Fruit fly (Drosophila melanogaster) whole organism, embryonic: ENCODE results near the gene Cpr67Fa2.

Source experiments
- Antp ChIP-seq: fragments of 200-800 bp; sonication (Bioruptor generic); optimal IDR thresholded peaks from 3 replicates; lab custom pipeline; 2016; ENCODE audit warnings: missing biosample characterization, missing genetic modification characterization
- Bdp1 ChIP-seq: fragments of 200-800 bp; sonication (Bioruptor generic); optimal IDR thresholded peaks from 3 replicates; lab custom pipeline; 2016; ENCODE audit warnings: missing biosample characterization, missing genetic modification characterization
- CG11695 ChIP-seq: fragments of 200-800 bp; sonication (Bioruptor generic); IDR thresholded peaks from 3 replicates; pipeline ENCODE4 v1.3.6; 2022; ENCODE audit warnings: missing biosample characterization, missing genetic modification characterization
- CG12071 ChIP-seq: fragments of 200-800 bp; sonication (Bioruptor generic); optimal IDR thresholded peaks from 3 replicates; lab custom pipeline; 2018; ENCODE audit warnings: missing biosample characterization, mild to moderate bottlenecking, missing genetic modification characterization
- CG14965 ChIP-seq: fragments of 200-800 bp; sonication (Bioruptor generic); optimal IDR thresholded peaks from 2 replicates; lab custom pipeline; 2016; ENCODE audit warnings: missing biosample characterization, missing genetic modification characterization, borderline replicate concordance
- CG15514 ChIP-seq: fragments of 200-800 bp; sonication (Bioruptor generic); optimal IDR thresholded peaks from 3 replicates; lab custom pipeline; 2017; ENCODE audit warnings: missing biosample characterization, missing genetic modification characterization, mild to moderate bottlenecking, moderate library complexity, missing genetic modification reagents
- CG16779 ChIP-seq: fragments of 200-800 bp; sonication (Bioruptor generic); IDR thresholded peaks from 2 replicates; pipeline ENCODE4 v1.3.6; 2022; ENCODE audit warnings: missing biosample characterization, missing genetic modification characterization
- CG17361 ChIP-seq: fragments of 200-800 bp; sonication (Bioruptor generic); IDR thresholded peaks from 3 replicates; pipeline ENCODE4 v1.3.6; 2022; ENCODE audit warnings: missing biosample characterization, missing genetic modification characterization
- CG17385 ChIP-seq: fragments of 200-800 bp; sonication (Bioruptor generic); optimal IDR thresholded peaks from 3 replicates; lab custom pipeline; 2018; ENCODE audit warnings: missing biosample characterization, mild to moderate bottlenecking, missing genetic modification characterization
- CG17829 ChIP-seq: fragments of 200-800 bp; optimal IDR thresholded peaks from 2 replicates; lab custom pipeline; 2019; ENCODE audit warnings: missing biosample characterization, mild to moderate bottlenecking, missing genetic modification characterization, moderate library complexity
- CG18619 ChIP-seq: fragments of 200-800 bp; sonication (Bioruptor generic); optimal IDR thresholded peaks from 3 replicates; lab custom pipeline; 2017; ENCODE audit warnings: missing biosample characterization, mild to moderate bottlenecking, missing genetic modification characterization
- CG3065 ChIP-seq: fragments of 200-800 bp; sonication (Bioruptor generic); optimal IDR thresholded peaks from 2 replicates; lab custom pipeline; 2016; ENCODE audit warnings: missing biosample characterization, missing genetic modification characterization
- CG31224 ChIP-seq: fragments of 200-800 bp; sonication (Bioruptor generic); IDR thresholded peaks from 2 replicates; pipeline ENCODE4 v1.3.6; 2022; ENCODE audit warnings: missing biosample characterization, missing genetic modification characterization
- CG5245 ChIP-seq: fragments of 200-800 bp; sonication (Bioruptor generic); optimal IDR thresholded peaks from 3 replicates; lab custom pipeline; 2016; ENCODE audit warnings: missing biosample characterization, missing genetic modification characterization
- CG7357 ChIP-seq: fragments of 200-800 bp; sonication (Bioruptor generic); IDR thresholded peaks from 3 replicates; pipeline ENCODE4 v1.3.6; 2022; ENCODE audit warnings: missing biosample characterization, missing genetic modification characterization
- CG7839 ChIP-seq: fragments of 200-800 bp; sonication (Bioruptor generic); optimal IDR thresholded peaks from 3 replicates; lab custom pipeline; 2018; ENCODE audit warnings: missing biosample characterization, mild to moderate bottlenecking, missing genetic modification characterization, moderate library complexity
- CG7928 ChIP-seq: fragments of 200-800 bp; sonication (Bioruptor generic); optimal IDR thresholded peaks from 2 replicates; lab custom pipeline; 2017; ENCODE audit warnings: missing biosample characterization, mild to moderate bottlenecking, missing genetic modification characterization
- CG8388 ChIP-seq: fragments of 200-800 bp; sonication (Bioruptor generic); optimal IDR thresholded peaks from 2 replicates; lab custom pipeline; 2019; ENCODE audit warnings: missing biosample characterization, mild to moderate bottlenecking, missing genetic modification characterization, moderate library complexity
- CHES-1-like ChIP-seq: fragments of 200-800 bp; sonication (Bioruptor generic); optimal IDR thresholded peaks from 2 replicates; lab custom pipeline; 2016; ENCODE audit warnings: missing biosample characterization, missing genetic modification characterization
- CrebB ChIP-seq: fragments of 200-800 bp; sonication (Bioruptor generic); optimal IDR thresholded peaks from 3 replicates; lab custom pipeline; 2018; ENCODE audit warnings: missing biosample characterization, mild to moderate bottlenecking, missing genetic modification characterization
- Gsc ChIP-seq: fragments of 200-800 bp; sonication (Bioruptor generic); IDR thresholded peaks from 2 replicates; pipeline ENCODE4 v1.3.6; 2022; ENCODE audit warnings: missing biosample characterization, missing genetic modification characterization
- HmgD ChIP-seq: fragments of 200-800 bp; sonication (Bioruptor generic); optimal IDR thresholded peaks from 3 replicates; lab custom pipeline; 2016; ENCODE audit warnings: missing biosample characterization, missing genetic modification characterization
- Mrtf ChIP-seq: fragments of 200-800 bp; sonication (Bioruptor generic); IDR thresholded peaks from 3 replicates; pipeline ENCODE4 v1.3.6; 2022; ENCODE audit warnings: missing biosample characterization, missing genetic modification characterization
- NFAT ChIP-seq: fragments of 200-800 bp; sonication (Bioruptor generic); IDR thresholded peaks from 2 replicates; pipeline ENCODE4 v1.3.6; 2022; ENCODE audit warnings: missing biosample characterization, missing genetic modification characterization
- TFAM ChIP-seq: fragments of 200-800 bp; sonication (Bioruptor generic); optimal IDR thresholded peaks from 2 replicates; lab custom pipeline; 2017; ENCODE audit warnings: missing biosample characterization, missing genetic modification characterization, inconsistent platforms
- Taf1 ChIP-seq: fragments of 200-800 bp; sonication (Bioruptor generic); IDR thresholded peaks from 2 replicates; pipeline ENCODE4 v1.3.6; 2022; ENCODE audit warnings: missing biosample characterization, missing genetic modification characterization
- ase ChIP-seq: fragments of 200-800 bp; sonication (Bioruptor generic); IDR thresholded peaks from 3 replicates; pipeline ENCODE4 v1.3.6; 2022; ENCODE audit warnings: missing biosample characterization, missing genetic modification characterization
- az2 ChIP-seq: fragments of 200-800 bp; sonication (Bioruptor generic); optimal IDR thresholded peaks from 3 replicates; lab custom pipeline; 2016; ENCODE audit warnings: missing biosample characterization, missing genetic modification characterization
- bcd ChIP-seq: fragments of 200-800 bp; sonication (Bioruptor generic); optimal IDR thresholded peaks from 2 replicates; lab custom pipeline; 2017; ENCODE audit warnings: missing biosample characterization, mild to moderate bottlenecking, missing genetic modification characterization
- bsh ChIP-seq, 2 experiments: fragments of 200-800 bp; sonication (Bioruptor generic); optimal IDR thresholded peaks; 2 replicates each; lab custom pipeline; 2017 to 2018; ENCODE audit warnings: mild to moderate bottlenecking in 2 of 2, missing biosample characterization in 2 of 2, missing genetic modification characterization in 2 of 2, moderate library complexity in 1 of 2
- chif ChIP-seq, 2 experiments: fragments of 200-800 bp; sonication (Bioruptor generic); optimal IDR thresholded peaks; 3 replicates each; lab custom pipeline; 2016; ENCODE audit warnings: missing biosample characterization in 2 of 2, missing genetic modification characterization in 2 of 2
- ci ChIP-seq: fragments of 200-800 bp; sonication (Bioruptor generic); IDR thresholded peaks from 3 replicates; pipeline ENCODE4 v1.3.6; 2022; ENCODE audit warnings: missing biosample characterization, missing genetic modification characterization
- cwo ChIP-seq: fragments of 200-800 bp; sonication (Bioruptor generic); optimal IDR thresholded peaks from 3 replicates; lab custom pipeline; 2017; ENCODE audit warnings: missing biosample characterization, missing genetic modification characterization, mild to moderate bottlenecking, moderate library complexity, missing genetic modification reagents
- da ChIP-seq: fragments of 200-800 bp; sonication (Bioruptor generic); optimal IDR thresholded peaks from 2 replicates; lab custom pipeline; 2016; ENCODE audit warnings: missing biosample characterization, missing genetic modification characterization
- disco-r ChIP-seq: fragments of 200-800 bp; sonication (Bioruptor generic); optimal IDR thresholded peaks from 2 replicates; lab custom pipeline; 2016; ENCODE audit warnings: missing biosample characterization, missing genetic modification characterization
- ems ChIP-seq: fragments of 200-800 bp; sonication (Bioruptor generic); optimal IDR thresholded peaks from 3 replicates; lab custom pipeline; 2016; ENCODE audit warnings: missing biosample characterization, missing genetic modification characterization
- fd96Cb ChIP-seq: fragments of 200-800 bp; sonication (Bioruptor generic); optimal IDR thresholded peaks from 2 replicates; lab custom pipeline; 2018; ENCODE audit warnings: missing biosample characterization, mild to moderate bottlenecking, missing genetic modification characterization, moderate library complexity
- knrl ChIP-seq: fragments of 200-800 bp; sonication (Bioruptor generic); IDR thresholded peaks from 3 replicates; pipeline ENCODE4 v1.3.6; 2022; ENCODE audit warnings: missing biosample characterization, missing genetic modification characterization; ENCODE audit not compliant: partially characterized antibody
- lov ChIP-seq, 2 experiments: fragments of 200-800 bp in 1 of 2; fragments of >200 bp in 1 of 2; sonication (Bioruptor generic) in 1 of 2; IDR thresholded peaks in 1 of 2; optimal IDR thresholded peaks in 1 of 2; 2 replicates in 1 of 2; 3 replicates in 1 of 2; pipeline versions ENCODE4 v1.3.6 to Lab custom; 2017 to 2022; ENCODE audit warnings: missing biosample characterization in 1 of 2, missing genetic modification characterization in 1 of 2
- mam ChIP-seq: fragments of 200-800 bp; sonication (Bioruptor generic); optimal IDR thresholded peaks from 3 replicates; lab custom pipeline; 2016; ENCODE audit warnings: missing biosample characterization, missing genetic modification characterization
- nerfin-1 ChIP-seq: fragments of 200-800 bp; sonication (Bioruptor generic); optimal IDR thresholded peaks from 3 replicates; lab custom pipeline; 2019; ENCODE audit warnings: missing biosample characterization, mild to moderate bottlenecking, missing genetic modification characterization, moderate library complexity
- nerfin-2 ChIP-seq: fragments of 200-800 bp; sonication (Bioruptor generic); IDR thresholded peaks from 2 replicates; pipeline ENCODE4 v1.3.6; 2022; ENCODE audit warnings: missing biosample characterization, missing genetic modification characterization; ENCODE audit not compliant: partially characterized antibody
- nmo ChIP-seq: fragments of 200-800 bp; sonication (Bioruptor generic); optimal IDR thresholded peaks from 2 replicates; lab custom pipeline; 2018; ENCODE audit warnings: missing biosample characterization, mild to moderate bottlenecking, missing genetic modification characterization, moderate library complexity
- peb ChIP-seq: fragments of 200-800 bp; sonication (Bioruptor generic); IDR thresholded peaks from 2 replicates; pipeline ENCODE4 v1.3.6; 2022; ENCODE audit warnings: missing biosample characterization, missing genetic modification characterization
- run ChIP-seq: fragments of 200-800 bp; sonication (Bioruptor generic); optimal IDR thresholded peaks from 3 replicates; lab custom pipeline; 2018; ENCODE audit warnings: missing biosample characterization, mild to moderate bottlenecking, missing genetic modification characterization
- sens ChIP-seq: fragments of 200-800 bp; sonication (Bioruptor generic); peaks from one replicate; lab custom pipeline; 2016; ENCODE audit warnings: missing biosample characterization, missing genetic modification characterization
- sens-2 ChIP-seq: fragments of 200-800 bp; sonication (Bioruptor generic); IDR thresholded peaks from 2 replicates; pipeline ENCODE4 v1.3.6; 2022; ENCODE audit warnings: missing biosample characterization, missing genetic modification characterization
- sug ChIP-seq: fragments of 200-800 bp; optimal IDR thresholded peaks from 2 replicates; lab custom pipeline; 2019; ENCODE audit warnings: missing biosample characterization, mild to moderate bottlenecking, missing genetic modification characterization, moderate library complexity
- tll ChIP-seq, 2 experiments: fragments of 200-800 bp in 1 of 2; fragments of >200 bp in 1 of 2; sonication (Bioruptor generic) in 1 of 2; optimal IDR thresholded peaks; 2 replicates each; lab custom pipeline; 2017 to 2019; ENCODE audit warnings: missing biosample characterization in 2 of 2, missing genetic modification characterization in 2 of 2, mild to moderate bottlenecking in 1 of 2, moderate library complexity in 1 of 2

The Cpr67Fa2 gene

DNA sequence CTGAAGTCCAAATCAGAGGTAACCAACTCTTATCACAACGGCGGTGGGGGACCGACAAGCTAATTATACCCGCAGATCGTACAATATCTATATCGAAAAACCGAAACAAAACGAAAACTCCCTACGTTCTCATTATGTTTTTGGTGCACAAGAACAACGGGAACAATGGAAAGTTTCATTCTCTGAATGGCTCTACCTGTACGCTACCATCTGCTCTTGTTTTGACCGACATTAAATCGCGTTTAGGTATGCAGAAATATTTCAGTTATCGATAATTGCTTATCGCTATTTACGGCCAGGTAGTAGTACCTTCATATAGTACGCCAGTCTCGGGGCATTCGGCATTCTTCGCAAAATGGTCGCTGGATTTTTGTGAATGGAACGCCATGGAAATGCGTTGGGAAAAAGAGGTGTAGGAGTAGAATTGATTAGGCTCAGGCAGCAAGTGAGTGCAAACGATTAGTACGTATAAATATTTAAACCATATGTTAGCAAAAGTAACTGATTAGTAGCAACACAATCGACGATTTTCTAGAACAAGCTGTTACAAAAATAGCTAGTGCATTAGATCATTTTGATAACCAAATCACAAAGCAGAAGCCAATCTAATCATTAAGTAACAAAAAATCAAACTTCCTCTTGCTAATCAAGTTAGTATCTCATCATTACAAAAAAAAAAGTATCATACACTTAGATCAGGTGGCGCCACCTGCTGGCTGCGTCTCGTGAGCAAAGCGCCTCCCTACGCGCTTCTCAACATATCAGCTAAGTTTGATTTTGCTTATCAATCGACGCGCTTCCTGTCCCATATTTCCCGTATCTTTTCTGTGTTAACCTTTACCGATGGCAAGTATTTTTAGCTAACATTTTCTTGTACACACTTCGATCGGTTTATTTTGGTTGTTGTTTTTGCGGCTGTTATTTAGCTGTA, 28.7 kb upstream of the Cpr67Fa2 start (continued):
- no peak for TF ChIP-seq nerfin-2 (GFP tag; lab: Robert Waterston, UW)
- TF ChIP-seq CG8388 (GFP tag; lab: Kevin White, UChicago), result no peak
- no peak for TF ChIP-seq run (tag; lab: Kevin White, UChicago)
- TF ChIP-seq CG31224 (GFP tag; lab: Robert Waterston, UW), result no peak
- TF ChIP-seq ems (GFP tag; lab: Kevin White, UChicago), result no peak
- TF ChIP-seq az2, result no peak
- TF ChIP-seq ase (GFP tag; lab: Robert Waterston, UW), result no peak
- TF ChIP-seq CG16779 (GFP tag; lab: Robert Waterston, UW), result no peak
- TF ChIP-seq CG17361 (GFP tag; lab: Robert Waterston, UW), result no peak
- TF ChIP-seq Antp, result no peak
- no peak for TF ChIP-seq CG14965
- no peak for TF ChIP-seq CG12071 (GFP tag; lab: Kevin White, UChicago)
- no peak for TF ChIP-seq ci
- no peak for TF ChIP-seq disco-r (GFP tag; lab: Kevin White, UChicago)
- TF ChIP-seq chif (GFP tag; optimal IDR thresholded peaks at IDR 0.05; lab: Kevin White, UChicago), result no peak
- no peak for TF ChIP-seq tll (GFP tag; optimal IDR thresholded peaks at IDR 0.05; lab: Kevin White, UChicago)
- TF ChIP-seq Gsc (GFP tag; lab: Robert Waterston, UW), result no peak
- no peak for TF ChIP-seq CG7357 (GFP tag; lab: Robert Waterston, UW)
- peak; percentile 39 for TF ChIP-seq CG17385 (GFP tag; lab: Kevin White, UChicago)
- no peak for TF ChIP-seq CG7928 (GFP tag; lab: Kevin White, UChicago)
- TF ChIP-seq knrl (GFP tag; lab: Robert Waterston, UW), result no peak
- no peak for TF ChIP-seq cwo (GFP tag; lab: Kevin White, UChicago)
- no peak for TF ChIP-seq Mrtf (GFP tag; lab: Robert Waterston, UW)
- TF ChIP-seq lov (optimal IDR thresholded peaks at IDR 0.05; lab: Kevin White, UChicago), result no peak
- no peak for TF ChIP-seq lov (GFP tag; IDR thresholded peaks at IDR 0.05; lab: Robert Waterston, UW)
- no peak for TF ChIP-seq nerfin-1 (tag; lab: Kevin White, UChicago)
- no peak for TF ChIP-seq da (GFP tag; lab: Kevin White, UChicago)
- TF ChIP-seq Taf1 (GFP tag; lab: Robert Waterston, UW), result no peak
- TF ChIP-seq CG7839, result no peak
- no peak for TF ChIP-seq sens-2
- TF ChIP-seq nmo, result no peak
- no peak for TF ChIP-seq mam (GFP tag; lab: Kevin White, UChicago)
- no peak for TF ChIP-seq CHES-1-like (GFP tag; lab: Kevin White, UChicago)
- no peak for TF ChIP-seq TFAM (GFP tag; lab: Kevin White, UChicago)
- TF ChIP-seq CG18619 (GFP tag; lab: Kevin White, UChicago), result no peak
- no peak for TF ChIP-seq peb
- TF ChIP-seq sug (tag; lab: Kevin White, UChicago), result peak; percentile 83
- no peak for TF ChIP-seq CG5245 (GFP tag; lab: Kevin White, UChicago)
- no peak for TF ChIP-seq HmgD (GFP tag; lab: Kevin White, UChicago)
- TF ChIP-seq bsh (GFP tag; optimal IDR thresholded peaks at IDR 0.05; lab: Kevin White, UChicago), result no peak
- no peak for TF ChIP-seq fd96Cb
- TF ChIP-seq CG3065 (GFP tag; lab: Kevin White, UChicago), result no peak
- TF ChIP-seq bcd (GFP tag; lab: Kevin White, UChicago), result no peak
- peak; percentile 50 for TF ChIP-seq sens (GFP tag; lab: Kevin White, UChicago)
- TF ChIP-seq CG15514 (GFP tag; lab: Kevin White, UChicago), result peak; percentile 1
- TF ChIP-seq Bdp1, result no peak
- TF ChIP-seq CG11695 (GFP tag; lab: Robert Waterston, UW), result no peak
- TF ChIP-seq CG17829, result peak; percentile 100
- TF ChIP-seq NFAT (GFP tag; lab: Robert Waterston, UW), result no peak
- TF ChIP-seq CrebB (tag; lab: Kevin White, UChicago), result no peak
